Fruit fly (Drosophila melanogaster): ENCODE results near the gene CG12880.

DNA sequence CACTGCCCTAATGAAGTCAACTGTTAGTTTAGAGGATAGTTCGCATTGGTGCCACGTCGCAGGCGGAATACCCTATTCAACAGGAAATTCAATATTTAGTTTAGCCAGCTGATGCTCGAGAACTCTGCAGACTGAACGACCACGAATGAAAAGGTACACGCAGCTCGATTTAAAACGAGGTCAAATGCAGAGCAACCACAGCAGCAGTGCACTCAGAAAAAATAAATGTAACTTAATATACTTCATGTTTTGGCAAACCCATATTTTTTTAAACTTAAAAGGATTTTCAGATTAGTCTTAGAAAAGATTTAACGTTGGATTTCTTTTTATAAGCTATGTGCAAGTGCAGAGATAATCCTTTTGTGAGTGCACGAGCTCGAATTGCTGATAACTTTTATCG, 30.7 kb upstream of the CG12880 start:
- TF ChIP-seq usp (GFP tag; optimal IDR thresholded peaks at IDR 0.05) = no peak
- no peak for TF ChIP-seq psq (GFP tag; optimal IDR thresholded peaks at IDR 0.05)
- TF ChIP-seq Jra (GFP tag; optimal IDR thresholded peaks at IDR 0.05) = no peak
